Worm (Caenorhabditis elegans): Measurements from ENCODE around the gene C16C8.19.

DNA sequence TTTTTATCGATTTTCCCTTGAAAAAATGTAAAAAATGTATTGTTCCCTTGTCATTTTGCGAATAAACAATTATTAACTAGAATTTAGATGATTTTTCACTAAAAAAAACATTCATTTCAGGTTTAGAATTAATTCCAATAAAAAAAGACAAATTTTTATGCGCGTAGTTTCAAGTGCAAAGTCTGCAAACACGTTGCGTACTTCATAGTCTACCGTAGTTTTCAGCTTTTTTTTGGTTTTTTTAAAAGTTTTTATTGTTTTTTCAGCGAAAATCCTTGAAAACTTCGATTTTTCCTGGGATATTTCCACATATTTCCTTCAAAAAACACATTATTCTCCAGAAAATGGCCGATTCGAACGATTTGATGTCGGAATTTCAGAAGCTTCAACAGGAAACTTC is 4.8 kb upstream of the C16C8.19 start, which contains the start of gene C16C8.11:
- TF ChIP-seq lin-11 (tag; optimal IDR thresholded peaks at IDR 0.05) = no peak
- no peak for TF ChIP-seq alr-1 (tag; optimal IDR thresholded peaks at IDR 0.05)

All from whole organism, L2 larva.